Fruit fly (Drosophila melanogaster): ENCODE measurements around the gene CG4829.

Gene CG4829

DNA sequence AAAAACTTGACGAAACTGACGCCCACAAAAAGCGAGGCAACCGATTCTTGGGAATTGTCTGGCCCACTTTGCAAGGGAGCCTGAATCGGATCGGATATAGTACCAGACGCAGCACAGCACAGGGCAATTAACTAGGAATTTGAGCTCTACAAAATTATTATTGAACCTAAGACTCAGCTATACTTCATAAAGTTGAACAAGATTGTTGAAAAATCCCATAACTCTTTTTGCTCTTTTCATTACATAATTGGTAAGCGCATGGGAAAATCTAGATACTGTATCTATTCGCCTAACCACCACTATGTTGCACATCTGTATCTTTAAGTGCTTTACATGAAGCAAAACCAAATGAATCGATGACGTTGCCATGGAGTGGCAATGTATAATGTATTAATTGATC, 21.6 kb downstream of the CG4829 start (continued):
- TF ChIP-seq prd (optimal IDR thresholded peaks at IDR 0.05) (no peak), prd (GFP tag; IDR thresholded peaks at IDR 0.05) (peak; percentile 77), Awh (GFP tag; IDR thresholded peaks at IDR 0.05) (peak; percentile 74), CG13123 (GFP tag; optimal IDR thresholded peaks at IDR 0.05) (peak; percentile 13), CG11695 (GFP tag; IDR thresholded peaks at IDR 0.05) (peak; percentile 61; the same call in 2 of the 3 replicates), YL-1 (GFP tag; optimal IDR thresholded peaks at IDR 0.05) (no peak), slp2 (GFP tag; optimal IDR thresholded peaks at IDR 0.05) (peak; percentile 75), Lim3 (GFP tag; IDR thresholded peaks at IDR 0.05) (0 out of 2 replicates have a peak, but pooled peaks have one; percentile 30), CG3065 (GFP tag; optimal IDR thresholded peaks at IDR 0.05) (peak; percentile 9), CG16815 (GFP tag; optimal IDR thresholded peaks at IDR 0.05) (peak; percentile 24), kay (GFP tag; optimal IDR thresholded peaks at IDR 0.05) (peak; percentile 31), zf30C (GFP tag; optimal IDR thresholded peaks at IDR 0.05) (no peak), Chrac-16 (GFP tag; optimal IDR thresholded peaks at IDR 0.05) (peak; percentile 61), cad (GFP tag; optimal IDR thresholded peaks at IDR 0.05) (no peak), CG7928 (GFP tag; optimal IDR thresholded peaks at IDR 0.05) (no peak), mld (GFP tag; IDR thresholded peaks at IDR 0.05; ENCODE audit: partially characterized antibody) (no peak), vvl (GFP tag; IDR thresholded peaks at IDR 0.05) (peak; percentile 87), CG12219 (GFP tag; optimal IDR thresholded peaks at IDR 0.05) (peak; percentile 80), CG30020 (tag; optimal IDR thresholded peaks at IDR 0.05) (peak; percentile 22), HmgD (GFP tag; optimal IDR thresholded peaks at IDR 0.05) (peak; percentile 7), Ets97D (GFP tag; optimal IDR thresholded peaks at IDR 0.05) (peak; percentile 27), dmrt99B (tag; optimal IDR thresholded peaks at IDR 0.05) (peak; percentile 88), CG14014 (GFP tag; IDR thresholded peaks at IDR 0.05) (peak; percentile 72; the same call in 1 of the 2 replicates), NFAT (GFP tag; IDR thresholded peaks at IDR 0.05) (0 out of 2 replicates have a peak, but pooled peaks have one; percentile 15), Sox100B (GFP tag; optimal IDR thresholded peaks at IDR 0.05) (peak; percentile 70), z (GFP tag; IDR thresholded peaks at IDR 0.05) (no peak), Xrp1 (GFP tag; IDR thresholded peaks at IDR 0.05) (peak; percentile 84), CG10979 (tag; optimal IDR thresholded peaks at IDR 0.05) (peak; percentile 84), CHES-1-like (GFP tag; optimal IDR thresholded peaks at IDR 0.05) (peak; percentile 7), mirr (GFP tag; optimal IDR thresholded peaks at IDR 0.05) (no peak), Trl (optimal IDR thresholded peaks at IDR 0.05) (no peak), Trl (GFP tag; optimal IDR thresholded peaks at IDR 0.05) (peak; percentile 65), CG12391 (tag; optimal IDR thresholded peaks at IDR 0.05) (peak; percentile 76), sr (GFP tag; IDR thresholded peaks at IDR 0.05) (peak; percentile 59; the same call in 2 of the 3 replicates), nmo (GFP tag; optimal IDR thresholded peaks at IDR 0.05) (peak; percentile 91), CG17186 (GFP tag; optimal IDR thresholded peaks at IDR 0.05) (no peak), CG4854 (GFP tag; optimal IDR thresholded peaks at IDR 0.05) (peak; percentile 42), tio (GFP tag; optimal IDR thresholded peaks at IDR 0.05) (peak; percentile 59), kah (GFP tag; optimal IDR thresholded peaks at IDR 0.05) (peak; percentile 62), CG34224 (GFP tag; IDR thresholded peaks at IDR 0.05; ENCODE audit: partially characterized antibody) (no peak), disco-r (GFP tag; optimal IDR thresholded peaks at IDR 0.05) (peak; percentile 40), HLH4C (GFP tag; IDR thresholded peaks at IDR 0.05; ENCODE audit: partially characterized antibody) (no peak), CG2120 (GFP tag; optimal IDR thresholded peaks at IDR 0.05) (peak; percentile 33), lab (GFP tag; optimal IDR thresholded peaks at IDR 0.05) (peak; percentile 66), tap (tag; optimal IDR thresholded peaks at IDR 0.05) (peak; percentile 76), fd64A (GFP tag; optimal IDR thresholded peaks at IDR 0.05) (peak; percentile 57), CG32767 (GFP tag; IDR thresholded peaks at IDR 0.05) (0 out of 2 replicates have a peak, but pooled peaks have one; percentile 41), chinmo (GFP tag; IDR thresholded peaks at IDR 0.05; ENCODE audit: partially characterized antibody) (no peak), CG17328 (GFP tag; IDR thresholded peaks at IDR 0.05) (peak; percentile 88), CG5953 (GFP tag; IDR thresholded peaks at IDR 0.05) (peak; percentile 77), ap (GFP tag; IDR thresholded peaks at IDR 0.05) (peak; percentile 70), chif (GFP tag; optimal IDR thresholded peaks at IDR 0.05) (peak; percentile 72 to 82)

Measured in whole organism, embryonic.